Worm (Caenorhabditis elegans): ENCODE results near the gene F01F1.11.

Gene F01F1.11

DNA sequence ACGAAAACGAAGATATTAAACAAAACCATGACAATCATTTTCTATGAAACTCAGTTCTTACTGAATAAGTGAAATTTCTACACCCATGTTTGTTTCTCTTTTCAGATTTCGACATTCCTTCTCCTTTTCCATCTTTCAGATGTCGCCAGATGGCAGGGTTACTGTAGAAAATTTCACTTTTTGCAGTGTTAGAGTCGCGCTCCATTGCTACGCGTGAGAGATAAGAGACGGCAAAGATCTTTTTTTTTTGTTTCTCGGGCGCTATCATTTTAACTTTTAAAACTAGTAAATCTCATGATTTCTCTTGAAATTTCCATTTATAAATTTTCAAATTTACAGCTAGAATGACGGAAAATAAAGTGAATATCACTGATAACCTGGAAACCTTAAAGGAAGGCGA is 6.5 kb upstream of the F01F1.11 start, which contains the start of the genes mig-21 and F01F1.2:
TSS of gene mig-21 (minus strand) at position 166 of the 400 bp plus-strand sequence.
TSS of gene F01F1.2 (plus strand) at position 340 of the 400 bp plus-strand sequence.
- TF ChIP-seq nhr-237 (tag; optimal IDR thresholded peaks at IDR 0.05) (no peak), zag-1 (tag; optimal IDR thresholded peaks at IDR 0.05) (no peak), ztf-11 (tag; optimal IDR thresholded peaks at IDR 0.05) (no peak), blmp-1 (tag; optimal IDR thresholded peaks at IDR 0.05) (peak; percentile 96), lsy-2 (tag; optimal IDR thresholded peaks at IDR 0.05) (peak in 1 of 2 experiments; percentile 87), ceh-82 (tag; optimal IDR thresholded peaks at IDR 0.05) (no peak), dpl-1 (GFP tag; optimal IDR thresholded peaks at IDR 0.05) (peak in 1 of 3 experiments; percentile 16), nhr-77 (tag; optimal IDR thresholded peaks at IDR 0.05) (no peak), lin-15B (tag; optimal IDR thresholded peaks at IDR 0.05) (no peak), nhr-84 (tag; optimal IDR thresholded peaks at IDR 0.05) (no peak), efl-1 (optimal IDR thresholded peaks at IDR 0.05) (no peak), efl-1 (GFP tag; optimal IDR thresholded peaks at IDR 0.05 in 1 of 2) (peak in 1 of 2 experiments; percentile 82), zip-4 (GFP tag; optimal IDR thresholded peaks at IDR 0.05) (no peak)

- TF ChIP-seq ztf-11 (tag; optimal IDR thresholded peaks at IDR 0.05), result no peak
- peak; percentile 38 for TF ChIP-seq nhr-85 (tag)
- no peak for TF ChIP-seq zip-4 (GFP tag; optimal IDR thresholded peaks at IDR 0.05)
- TF ChIP-seq ztf-4 (tag; optimal IDR thresholded peaks at IDR 0.05), result no peak
- no peak for TF ChIP-seq lsy-2 (tag; optimal IDR thresholded peaks at IDR 0.05)
- TF ChIP-seq lin-13 (GFP tag; optimal IDR thresholded peaks at IDR 0.05), result no peak
- TF ChIP-seq mep-1 (tag; optimal IDR thresholded peaks at IDR 0.05), result peak; percentile 21
- peak; percentile 73 for TF ChIP-seq nhr-71 (tag; optimal IDR thresholded peaks at IDR 0.05)
- peak in 1 of 2 experiments; percentile 0 for TF ChIP-seq mdl-1 (tag; optimal IDR thresholded peaks at IDR 0.05)
- TF ChIP-seq nhr-84 (tag; optimal IDR thresholded peaks at IDR 0.05), result no peak
- no peak for TF ChIP-seq nhr-47 (tag; optimal IDR thresholded peaks at IDR 0.05)
- no peak for TF ChIP-seq efl-1 (optimal IDR thresholded peaks at IDR 0.05)
- TF ChIP-seq efl-1 (GFP tag; optimal IDR thresholded peaks at IDR 0.05 in 1 of 2), result peak in 1 of 2 experiments; percentile 78
- TF ChIP-seq elt-2 (tag; optimal IDR thresholded peaks at IDR 0.05), result peak; percentile 38
- peak; percentile 58 for TF ChIP-seq nhr-90 (tag; optimal IDR thresholded peaks at IDR 0.05; ENCODE audit: poor library complexity)
- TF ChIP-seq sptf-1 (tag; optimal IDR thresholded peaks at IDR 0.05), result no peak
- no peak for TF ChIP-seq unc-30 (tag; optimal IDR thresholded peaks at IDR 0.05)
- TF ChIP-seq lin-35 (GFP tag; optimal IDR thresholded peaks at IDR 0.05), result peak in 1 of 2 experiments; percentile 62
- no peak for TF ChIP-seq alr-1 (tag; optimal IDR thresholded peaks at IDR 0.05; ENCODE audit: borderline replicate concordance)
- TF ChIP-seq snpc-4 (tag; optimal IDR thresholded peaks at IDR 0.05), result no peak
- TF ChIP-seq nhr-20 (tag; optimal IDR thresholded peaks at IDR 0.05), result peak; percentile 63
- no peak for TF ChIP-seq swsn-7 (tag; optimal IDR thresholded peaks at IDR 0.05)
- peak in 4 of 6 experiments; percentile 10 to 61 (median 28) for TF ChIP-seq elt-3 (tag; optimal IDR thresholded peaks at IDR 0.05)
- TF ChIP-seq fkh-8 (tag; optimal IDR thresholded peaks at IDR 0.05), result no peak
- TF ChIP-seq mab-9 (GFP tag; IDR thresholded peaks at IDR 0.05), result no peak
- no peak for TF ChIP-seq zag-1 (tag; optimal IDR thresholded peaks at IDR 0.05)
- peak; percentile 65 for TF ChIP-seq snu-23 (GFP tag; optimal IDR thresholded peaks at IDR 0.05)
- TF ChIP-seq grh-1 (GFP tag; IDR thresholded peaks at IDR 0.05), result peak; percentile 26; the same call in 1 of the 2 replicates
- peak; percentile 31 for TF ChIP-seq lin-14 (GFP tag; optimal IDR thresholded peaks at IDR 0.05)
- TF ChIP-seq ceh-90 (tag; optimal IDR thresholded peaks at IDR 0.05), result no peak
- TF ChIP-seq C04F5.9 (tag; optimal IDR thresholded peaks at IDR 0.05), result no peak
- peak; percentile 27 for TF ChIP-seq nhr-19 (GFP tag; conservative IDR thresholded peaks at IDR 0.05)
- TF ChIP-seq blmp-1 (tag; optimal IDR thresholded peaks at IDR 0.05), result peak; percentile 90
These were observed 5.4 kb upstream of the F01F1.11 start for ce11 chrIII:5876867-5877641.
